Worm (Caenorhabditis elegans): ENCODE data around the gene F29A7.8.

F29A7.8 gene

DNA sequence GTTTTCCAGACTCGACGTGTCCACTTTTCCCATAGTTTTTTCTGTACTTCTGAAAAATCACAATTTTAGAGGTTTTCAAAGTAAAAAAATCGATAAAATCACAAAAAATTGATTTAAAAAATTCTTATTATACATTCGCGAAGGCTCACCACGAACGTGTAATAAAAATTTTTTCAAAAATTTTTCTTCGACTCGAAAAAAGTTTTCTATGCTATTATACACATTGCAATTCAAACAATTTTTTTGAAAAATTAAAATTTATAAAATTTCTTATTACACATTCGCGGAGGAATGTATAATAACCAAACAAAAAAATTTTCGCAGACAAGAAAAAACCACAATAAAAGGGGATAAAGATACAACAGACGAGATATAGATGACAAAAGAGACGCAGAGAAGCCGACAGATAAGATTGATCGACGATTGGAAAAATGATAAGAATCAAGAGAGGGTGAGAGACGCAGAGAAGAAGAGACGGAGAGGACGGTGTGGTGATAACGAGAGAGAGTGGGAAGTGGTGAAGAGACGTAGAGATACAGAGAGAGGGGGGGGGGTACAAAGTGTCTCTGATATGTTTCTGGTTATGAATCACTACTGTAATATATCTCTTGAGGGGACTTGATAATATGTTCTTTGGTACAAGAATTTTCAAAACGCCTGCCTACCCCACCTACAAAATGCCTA, 42.8 kb upstream of the F29A7.8 start, which contains the start of gene nhr-119 (continued):
- no peak for TF ChIP-seq spr-3 (GFP tag; optimal IDR thresholded peaks at IDR 0.05)
- no peak for TF ChIP-seq nhr-76 (tag; optimal IDR thresholded peaks at IDR 0.05)
- TF ChIP-seq unc-130 (GFP tag; optimal IDR thresholded peaks at IDR 0.05) = no peak
- no peak for TF ChIP-seq zfp-2 (tag; optimal IDR thresholded peaks at IDR 0.05)

DNA sequence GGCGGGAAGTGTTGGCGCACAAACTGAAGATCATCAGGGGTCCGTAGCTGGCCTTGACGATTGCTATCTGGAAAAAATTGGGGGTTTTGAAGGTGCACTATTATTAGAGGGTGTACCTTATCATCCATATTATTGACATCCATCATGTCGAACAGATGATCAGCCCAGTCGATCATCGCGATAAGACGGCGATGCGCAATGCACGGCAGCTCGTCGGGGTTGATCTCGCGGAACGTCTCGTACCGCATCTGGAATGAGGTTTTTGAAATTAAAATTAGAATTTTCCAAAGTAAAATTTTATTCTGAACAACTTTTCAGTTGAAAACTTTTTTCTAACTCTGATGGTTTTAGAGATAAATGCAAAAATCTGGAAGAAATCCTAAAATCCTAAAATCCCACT, 40.1 kb upstream of the F29A7.8 start:
- TF ChIP-seq aha-1 (tag) (peak; percentile 79), nhr-42 (GFP tag; IDR thresholded peaks at IDR 0.05) (no peak)

- TF ChIP-seq set-16 (GFP tag; IDR thresholded peaks at IDR 0.05) (peak; percentile 48; the same call in 1 of the 2 replicates), tra-1 (GFP tag; IDR thresholded peaks at IDR 0.05) (no peak)
Observed at ce11 chrII:2796431-2796830, 38.6 kb upstream of the F29A7.8 start.

DNA sequence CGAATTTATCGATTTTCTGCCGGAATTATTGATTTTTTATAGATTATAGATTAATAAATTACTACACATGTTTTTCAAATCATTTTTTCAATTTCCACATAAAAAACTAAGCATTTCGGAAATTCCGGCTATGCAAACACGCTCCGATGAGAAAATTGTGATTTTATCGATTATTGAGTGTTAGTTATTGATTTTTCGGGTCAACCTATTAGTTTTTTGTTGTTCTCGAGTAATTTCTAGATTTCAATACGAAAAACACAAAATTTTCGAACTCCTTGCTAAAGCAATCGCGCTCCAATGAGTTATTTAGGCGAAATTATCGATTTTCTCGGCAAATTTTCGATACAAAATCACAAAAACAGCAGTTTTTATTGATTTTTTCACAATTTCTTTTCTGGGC, 37.6 kb upstream of the F29A7.8 start:
- peak in 1 of 2 experiments; percentile 51 for TF ChIP-seq unc-62 (GFP tag; optimal IDR thresholded peaks at IDR 0.05 in 1 of 2)
- no peak for TF ChIP-seq unc-62 (tag; optimal IDR thresholded peaks at IDR 0.05)
- no peak for TF ChIP-seq fos-1 (tag; optimal IDR thresholded peaks at IDR 0.05)
- TF ChIP-seq ceh-28 (tag; optimal IDR thresholded peaks at IDR 0.05) = peak; percentile 75
- no peak for TF ChIP-seq lsy-2 (tag; optimal IDR thresholded peaks at IDR 0.05)

DNA sequence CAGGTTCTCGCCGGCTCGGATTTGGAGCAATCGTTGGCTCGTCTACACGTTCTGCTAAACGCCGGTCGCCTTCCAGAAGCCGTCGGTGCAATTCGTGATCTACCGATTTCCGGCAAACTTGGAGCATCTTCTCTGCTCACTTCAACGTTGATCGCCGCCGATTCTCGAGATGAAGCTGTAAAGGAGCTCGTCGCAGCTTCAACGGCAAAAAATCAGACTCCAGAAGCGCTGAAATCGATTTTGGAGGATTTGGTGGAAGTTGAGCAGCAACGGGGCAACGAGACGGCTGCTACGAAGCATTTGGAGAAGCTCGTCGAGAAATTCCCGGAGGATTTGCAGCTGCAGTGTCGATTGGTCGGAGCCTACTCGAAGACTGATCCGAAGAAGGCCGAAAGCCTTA, 33.8 kb upstream of the F29A7.8 start:
- TF ChIP-seq tag-97 (GFP tag; IDR thresholded peaks at IDR 0.05) (no peak), set-16 (GFP tag; IDR thresholded peaks at IDR 0.05) (peak; percentile 56), attf-4 (tag; optimal IDR thresholded peaks at IDR 0.05) (no peak), ctbp-1 (GFP tag; IDR thresholded peaks at IDR 0.05) (no peak)

DNA sequence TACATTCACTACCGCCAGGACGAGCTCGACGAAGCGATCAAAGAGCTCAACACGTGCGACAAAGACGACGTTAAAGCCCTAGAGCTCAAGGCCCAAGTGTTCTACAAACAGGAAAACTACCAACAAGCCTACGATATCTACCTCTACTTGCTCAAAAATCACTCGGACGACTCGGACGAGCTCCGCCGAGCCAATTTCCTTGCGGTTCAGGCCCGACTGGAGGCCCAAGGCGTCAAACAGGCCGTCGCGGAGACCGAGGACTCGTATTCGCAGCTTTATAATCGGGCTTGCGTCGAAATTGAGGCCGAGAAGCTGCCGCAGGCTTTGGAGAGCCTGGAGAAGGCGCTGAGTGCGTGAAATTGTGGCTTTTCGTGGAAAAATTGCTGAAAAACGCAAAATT, 30.0 kb upstream of the F29A7.8 start:
- no peak for TF ChIP-seq nhr-111 (GFP tag; optimal IDR thresholded peaks at IDR 0.05)
- peak; percentile 76 for TF ChIP-seq set-16 (GFP tag; IDR thresholded peaks at IDR 0.05)
- TF ChIP-seq unc-62 (GFP tag; optimal IDR thresholded peaks at IDR 0.05 in 1 of 2) = peak in 1 of 2 experiments; percentile 81
- TF ChIP-seq unc-62 (tag; optimal IDR thresholded peaks at IDR 0.05) = no peak

ce11 chrII:2787031-2787512, 29.2 kb upstream of the F29A7.8 start, which contains the start of the genes F08D12.12 and srpa-72:
Gene F08D12.12, minus strand, starts transcription at chrII:2787081.
Gene srpa-72, plus strand, starts transcription at chrII:2787481.
- TF ChIP-seq ceh-20 (GFP tag; IDR thresholded peaks at IDR 0.05) (0 out of 2 replicates have a peak, but pooled peaks have one; percentile 9), tra-1 (GFP tag; IDR thresholded peaks at IDR 0.05) (no peak), rbr-2 (tag; optimal IDR thresholded peaks at IDR 0.05) (peak; percentile 21), hmg-1.1 (GFP tag; IDR thresholded peaks at IDR 0.05) (peak; percentile 59), saeg-2 (GFP tag; IDR thresholded peaks at IDR 0.05) (no peak), unc-62 (GFP tag; optimal IDR thresholded peaks at IDR 0.05 in 1 of 2) (peak in 1 of 2 experiments; percentile 55), unc-62 (tag; optimal IDR thresholded peaks at IDR 0.05) (no peak), dmd-6 (GFP tag; IDR thresholded peaks at IDR 0.05) (no peak), hif-1 (tag; optimal IDR thresholded peaks at IDR 0.05) (peak in 1 of 2 experiments; percentile 21), nhr-102 (tag; optimal IDR thresholded peaks at IDR 0.05) (no peak), mes-2 (tag; optimal IDR thresholded peaks at IDR 0.05; ENCODE audit: poor library complexity, severe bottlenecking) (peak; percentile 74), ceh-44 (GFP tag; IDR thresholded peaks at IDR 0.05) (0 out of 2 replicates have a peak, but pooled peaks have one; percentile 28), dpl-1 (GFP tag; optimal IDR thresholded peaks at IDR 0.05) (peak; percentile 37), unc-130 (GFP tag; optimal IDR thresholded peaks at IDR 0.05) (no peak), dve-1 (tag; optimal IDR thresholded peaks at IDR 0.05; ENCODE audit: insufficient read depth) (no peak), hlh-11 (tag; optimal IDR thresholded peaks at IDR 0.05) (peak; percentile 28)
